Worm (Caenorhabditis elegans) whole organism, L1 larva: ENCODE data around the gene B0464.6.

Source experiments
- C04F5.9 ChIP-seq: sonication (generic microtip); optimal IDR thresholded peaks from 2 replicates; lab custom pipeline; 2016; ENCODE audit warnings: missing genetic modification characterization, missing compliant biosample characterization
- C16A3.4 ChIP-seq: fragments of 150-350 bp; optimal IDR thresholded peaks from 2 replicates; lab custom pipeline; 2014; ENCODE audit warnings: missing biosample characterization, missing genetic modification characterization
- C34B4.2 ChIP-seq: sonication (generic microtip); optimal IDR thresholded peaks from 2 replicates; lab custom pipeline; 2017; ENCODE audit warnings: mild to moderate bottlenecking, missing genetic modification characterization, missing compliant biosample characterization
- Y116A8C.19 ChIP-seq: sonication (generic microtip); optimal IDR thresholded peaks from 2 replicates; lab custom pipeline; 2016; ENCODE audit warnings: missing compliant biosample characterization, missing genetic modification characterization, borderline replicate concordance
- aha-1 ChIP-seq: fragments of 150-350 bp; optimal IDR thresholded peaks from 2 replicates; lab custom pipeline; 2014; ENCODE audit warnings: missing biosample characterization, missing genetic modification characterization
- alr-1 ChIP-seq: fragments of 200-800 bp; sonication (Bioruptor generic); optimal IDR thresholded peaks from 2 replicates; lab custom pipeline; 2018; ENCODE audit warnings: borderline replicate concordance, mild to moderate bottlenecking, missing genetic modification characterization, missing compliant biosample characterization
- aly-2 ChIP-seq: fragments of 150-350 bp; optimal IDR thresholded peaks from 2 replicates; lab custom pipeline; 2014; ENCODE audit warnings: missing biosample characterization, missing genetic modification characterization
- blmp-1 ChIP-seq: fragments of 150-350 bp; optimal IDR thresholded peaks from 2 replicates; lab custom pipeline; 2014; ENCODE audit warnings: missing biosample characterization, missing genetic modification characterization
- ceh-8 ChIP-seq: fragments of 200-800 bp; sonication (Bioruptor generic); optimal IDR thresholded peaks from 2 replicates; lab custom pipeline; 2018; ENCODE audit warnings: mild to moderate bottlenecking, missing genetic modification characterization, moderate library complexity, missing compliant biosample characterization
- dpl-1 ChIP-seq, 3 experiments: fragments of 150-350 bp in 2 of 3; sonication (generic microtip) in 1 of 3; optimal IDR thresholded peaks; 2 replicates each; lab custom pipeline; 2014 to 2017; ENCODE audit warnings: missing biosample characterization in 3 of 3, missing genetic modification characterization in 3 of 3, missing genetic modification reagents in 3 of 3
- dsc-1 ChIP-seq: sonication (generic microtip); optimal IDR thresholded peaks from 2 replicates; lab custom pipeline; 2016; ENCODE audit warnings: mild to moderate bottlenecking, missing genetic modification characterization, missing compliant biosample characterization
- efl-3 ChIP-seq: fragments of 200-800 bp; sonication (Bioruptor generic); optimal IDR thresholded peaks from 2 replicates; lab custom pipeline; 2018; ENCODE audit warnings: mild to moderate bottlenecking, missing genetic modification characterization, missing compliant biosample characterization
- egl-13 ChIP-seq: sonication (generic microtip); optimal IDR thresholded peaks from 2 replicates; lab custom pipeline; 2016; ENCODE audit warnings: missing genotype, missing genetic modification reagents, missing genetic modification characterization, missing compliant biosample characterization
- elt-3 ChIP-seq, 6 experiments: fragments of 150-350 bp in 1 of 6; sonication (generic microtip); optimal IDR thresholded peaks; 2 replicates each; lab custom pipeline; 2017 to 2018; ENCODE audit warnings: missing biosample characterization in 6 of 6, missing genetic modification characterization in 6 of 6, inconsistent platforms in 1 of 6
- fkh-4 ChIP-seq: sonication (generic microtip); optimal IDR thresholded peaks from 2 replicates; lab custom pipeline; 2016; ENCODE audit warnings: missing compliant biosample characterization, missing genetic modification characterization, borderline replicate concordance
- fkh-8 ChIP-seq: sonication (generic microtip); optimal IDR thresholded peaks from 2 replicates; lab custom pipeline; 2016; ENCODE audit warnings: mild to moderate bottlenecking, missing genetic modification characterization, missing compliant biosample characterization
- fos-1 ChIP-seq: fragments of 150-350 bp; optimal IDR thresholded peaks from 2 replicates; lab custom pipeline; 2014; ENCODE audit warnings: missing biosample characterization, missing genetic modification characterization
- hlh-17 ChIP-seq: fragments of 200-800 bp; sonication (Bioruptor generic); optimal IDR thresholded peaks from 2 replicates; lab custom pipeline; 2018; ENCODE audit warnings: missing genetic modification characterization, mild to moderate bottlenecking, missing compliant biosample characterization, moderate library complexity, borderline replicate concordance
- jun-1 ChIP-seq: fragments of 150-350 bp; optimal IDR thresholded peaks from 2 replicates; lab custom pipeline; 2014; ENCODE audit warnings: missing biosample characterization, missing genetic modification reagents, missing genetic modification characterization
- lsy-2 ChIP-seq, 2 experiments: fragments of 150-350 bp; optimal IDR thresholded peaks; 2 replicates each; lab custom pipeline; 2014; ENCODE audit warnings: missing biosample characterization in 2 of 2, missing genetic modification characterization in 2 of 2
- mab-9 ChIP-seq: fragments of 200-800 bp; sonication (Bioruptor generic); IDR thresholded peaks from 2 replicates; pipeline ENCODE4 v1.3.6; 2022; ENCODE audit warnings: missing genetic modification reagents, missing genetic modification characterization, missing compliant biosample characterization
- mef-2 ChIP-seq: fragments of 150-350 bp; optimal IDR thresholded peaks from 2 replicates; lab custom pipeline; 2014; ENCODE audit warnings: missing biosample characterization, missing genetic modification characterization
- nhr-11 ChIP-seq: fragments of 150-350 bp; optimal IDR thresholded peaks from 2 replicates; lab custom pipeline; 2014; ENCODE audit warnings: missing biosample characterization, missing genetic modification characterization
- nhr-20 ChIP-seq: sonication (generic microtip); optimal IDR thresholded peaks from 2 replicates; lab custom pipeline; 2016; ENCODE audit warnings: mild to moderate bottlenecking, missing genetic modification characterization, missing compliant biosample characterization
- nhr-28 ChIP-seq: fragments of 150-350 bp; optimal IDR thresholded peaks from 2 replicates; lab custom pipeline; 2014; ENCODE audit warnings: missing biosample characterization, missing genetic modification characterization
- nhr-47 ChIP-seq: sonication (generic microtip); optimal IDR thresholded peaks from 2 replicates; lab custom pipeline; 2016; ENCODE audit warnings: mild to moderate bottlenecking, missing genetic modification characterization, moderate library complexity, missing compliant biosample characterization
- nhr-71 ChIP-seq: sonication (generic microtip); optimal IDR thresholded peaks from 2 replicates; lab custom pipeline; 2016; ENCODE audit warnings: mild to moderate bottlenecking, missing genetic modification characterization, moderate library complexity, missing compliant biosample characterization
- nhr-84 ChIP-seq: sonication (generic microtip); optimal IDR thresholded peaks from 2 replicates; lab custom pipeline; 2017; ENCODE audit warnings: missing biosample characterization, missing genetic modification characterization
- nhr-85 ChIP-seq: sonication (generic microtip); peaks from one replicate; lab custom pipeline; 2016; ENCODE audit warnings: missing genetic modification characterization, inconsistent platforms, missing compliant biosample characterization
- pag-3 ChIP-seq: sonication (generic microtip); optimal IDR thresholded peaks from 2 replicates; lab custom pipeline; 2017; ENCODE audit warnings: missing genetic modification characterization, mild to moderate bottlenecking, missing compliant biosample characterization, antibody characterized with exemption, borderline replicate concordance; ENCODE audit not compliant: insufficient read depth
- pax-3 ChIP-seq: fragments of 200-800 bp; sonication (Bioruptor generic); optimal IDR thresholded peaks from 2 replicates; lab custom pipeline; 2018; ENCODE audit warnings: mild to moderate bottlenecking, missing genetic modification characterization, moderate library complexity, missing compliant biosample characterization
- rnt-1 ChIP-seq: sonication (generic microtip); optimal IDR thresholded peaks from 2 replicates; lab custom pipeline; 2016; ENCODE audit warnings: mild to moderate bottlenecking, missing genetic modification characterization, moderate library complexity, missing compliant biosample characterization
- snu-23 ChIP-seq: sonication (generic microtip); optimal IDR thresholded peaks from 2 replicates; lab custom pipeline; 2016; ENCODE audit warnings: missing genetic modification characterization, missing compliant biosample characterization
- sox-4 ChIP-seq: sonication (generic microtip); optimal IDR thresholded peaks from 2 replicates; lab custom pipeline; 2016; ENCODE audit warnings: missing genetic modification characterization, missing compliant biosample characterization
- sup-37 ChIP-seq: fragments of 200-800 bp; sonication (Bioruptor generic); optimal IDR thresholded peaks from 2 replicates; lab custom pipeline; 2018; ENCODE audit warnings: mild to moderate bottlenecking, missing genetic modification characterization, missing compliant biosample characterization
- unc-86 ChIP-seq: sonication (generic microtip); optimal IDR thresholded peaks from 2 replicates; lab custom pipeline; 2016; ENCODE audit warnings: missing genetic modification characterization, missing compliant biosample characterization
- unc-98 ChIP-seq: fragments of 200-800 bp; sonication (Bioruptor generic); IDR thresholded peaks from 2 replicates; pipeline ENCODE4 v1.3.6; 2022; ENCODE audit warnings: missing genetic modification characterization, missing compliant biosample characterization
- ztf-4 ChIP-seq: fragments of 150-350 bp; optimal IDR thresholded peaks from 2 replicates; lab custom pipeline; 2014; ENCODE audit warnings: missing biosample characterization, missing genetic modification characterization

Gene B0464.6

DNA sequence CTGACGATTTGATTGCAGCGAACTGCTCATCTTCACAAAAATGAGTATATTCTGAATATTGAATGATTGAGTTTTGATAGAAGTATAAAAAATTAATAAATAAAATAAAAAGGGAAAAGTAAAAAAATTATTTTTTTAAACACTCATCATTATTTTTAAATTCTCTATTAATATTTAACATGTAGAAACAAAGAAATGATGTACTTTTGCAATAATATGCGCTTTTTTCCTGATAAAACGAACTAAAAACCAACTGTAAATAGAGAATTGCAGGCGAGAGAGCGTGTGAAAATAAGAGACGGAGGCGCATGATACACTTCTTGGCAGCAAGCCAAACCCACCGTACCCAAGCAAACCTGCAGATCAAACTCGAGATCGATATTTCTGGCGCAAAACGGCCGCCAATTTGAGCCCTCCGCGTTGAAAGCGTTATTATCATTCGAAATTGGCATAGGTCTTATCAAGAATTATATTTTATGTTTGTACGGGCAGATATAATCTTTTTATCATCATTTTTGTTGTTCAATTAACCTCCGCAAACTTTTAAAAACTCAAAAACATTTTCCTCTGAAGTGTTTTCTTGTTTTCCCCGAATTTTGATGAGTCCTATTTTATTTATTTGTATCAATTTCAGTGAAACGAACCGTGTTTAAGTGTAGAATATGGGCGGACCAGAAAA, 9.6 kb downstream of the B0464.6 start, which contains the start of the genes rheb-1 and spk-1 (continued):
- peak; percentile 93 for TF ChIP-seq snu-23
- TF ChIP-seq unc-98 (GFP tag; lab: Robert Waterston, UW), result no peak
- TF ChIP-seq nhr-71 (tag; lab: Kevin White, UChicago), result peak; percentile 95
- TF ChIP-seq C34B4.2 (tag; lab: Kevin White, UChicago), result no peak
- peak; percentile 77 for TF ChIP-seq fos-1 (tag; lab: Kevin White, UChicago)
- TF ChIP-seq nhr-28, result no peak
- TF ChIP-seq nhr-85 (tag; lab: Kevin White, UChicago), result peak; percentile 92
- peak; percentile 14 for TF ChIP-seq ceh-8
- TF ChIP-seq fkh-8 (tag; lab: Kevin White, UChicago), result peak; percentile 94
- TF ChIP-seq lsy-2 (tag; optimal IDR thresholded peaks at IDR 0.05; lab: Kevin White, UChicago), result peak; percentile 99
- peak; percentile 76 for TF ChIP-seq ztf-4 (tag; lab: Kevin White, UChicago)
- TF ChIP-seq jun-1 (tag; lab: Kevin White, UChicago), result peak; percentile 86
- peak; percentile 8 for TF ChIP-seq sox-4
- TF ChIP-seq mab-9 (GFP tag; lab: Robert Waterston, UW), result peak; percentile 60
- peak; percentile 82 for TF ChIP-seq egl-13 (tag; lab: Kevin White, UChicago)
- peak; percentile 79 for TF ChIP-seq mef-2 (tag; lab: Kevin White, UChicago)
- peak; percentile 32 for TF ChIP-seq fkh-4 (tag; lab: Kevin White, UChicago)
- peak; percentile 63 to 76 (median 75) for TF ChIP-seq dpl-1 (GFP tag; optimal IDR thresholded peaks at IDR 0.05; lab: Kevin White, UChicago)
- TF ChIP-seq pax-3 (tag; lab: Kevin White, UChicago), result peak; percentile 82
- peak; percentile 84 for TF ChIP-seq C16A3.4 (tag; lab: Kevin White, UChicago)
- TF ChIP-seq nhr-84, result no peak
- TF ChIP-seq efl-3 (GFP tag; lab: Kevin White, UChicago), result no peak
- TF ChIP-seq sup-37 (GFP tag; lab: Kevin White, UChicago), result peak; percentile 57
- no peak for TF ChIP-seq hlh-17 (GFP tag; lab: Kevin White, UChicago)
- peak; percentile 90 for TF ChIP-seq nhr-47 (tag; lab: Kevin White, UChicago)
- TF ChIP-seq elt-3 (tag; optimal IDR thresholded peaks at IDR 0.05; lab: Kevin White, UChicago), result peak in 3 of 6 experiments; percentile 54 to 62 (median 59)
- no peak for TF ChIP-seq aly-2 (tag; lab: Kevin White, UChicago)
- TF ChIP-seq aha-1 (tag; lab: Kevin White, UChicago), result peak; percentile 11
- no peak for TF ChIP-seq pag-3 (tag; lab: Kevin White, UChicago)
- peak; percentile 82 for TF ChIP-seq unc-86
- TF ChIP-seq, all 84 proteins: peak for 60

DNA sequence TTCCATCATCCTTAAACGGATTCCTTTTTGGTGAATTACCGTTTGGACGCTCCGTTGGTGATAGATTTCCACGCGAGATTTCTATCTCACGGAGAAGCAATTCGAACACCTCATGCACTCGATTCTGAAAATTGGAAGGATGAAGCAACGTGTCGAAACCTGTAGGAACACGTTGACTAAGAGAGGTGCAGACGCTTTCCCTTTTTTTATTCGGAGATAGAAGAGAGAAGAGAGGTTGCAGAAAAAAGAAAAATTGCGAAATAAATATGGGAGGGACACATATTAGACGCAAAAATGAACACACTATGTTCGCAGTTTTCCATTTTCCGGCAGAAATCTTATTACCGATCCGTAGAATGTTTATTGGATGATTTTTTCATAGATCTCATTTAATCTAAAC, 11.0 kb downstream of the B0464.6 start:
- TF ChIP-seq nhr-20 (tag; lab: Kevin White, UChicago), result no peak
- no peak for TF ChIP-seq nhr-71 (tag; lab: Kevin White, UChicago)
- no peak for TF ChIP-seq rnt-1 (tag; lab: Kevin White, UChicago)
- TF ChIP-seq blmp-1, result peak; percentile 68

DNA sequence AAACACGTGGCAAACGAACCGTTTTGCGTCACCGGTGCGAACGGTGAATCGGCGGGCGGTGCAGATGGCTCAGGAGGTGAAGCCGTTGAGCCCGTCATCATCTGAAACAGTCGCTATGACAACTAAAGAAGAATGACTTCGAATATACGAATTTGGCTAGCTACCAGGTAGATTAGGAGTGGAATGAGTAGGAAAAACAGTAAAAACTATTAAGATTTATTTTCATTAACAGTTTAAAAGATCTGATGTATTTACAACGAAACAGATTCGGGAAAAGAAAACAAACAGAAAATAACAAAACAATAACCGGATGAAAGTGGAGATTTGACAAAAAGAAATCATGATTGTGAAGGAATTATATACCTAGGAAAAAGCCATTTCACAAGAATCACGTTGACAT, 11.8 kb downstream of the B0464.6 start, which contains the start of gene F54C8.7:
Gene F54C8.7 (minus strand): TSS at position 101 of the 400 bp plus-strand sequence.
- TF ChIP-seq sox-4 (no peak), alr-1 (tag; lab: Kevin White, UChicago) (no peak), nhr-47 (tag; lab: Kevin White, UChicago) (no peak), dsc-1 (no peak), nhr-11 (tag; lab: Kevin White, UChicago) (no peak), Y116A8C.19 (tag; lab: Kevin White, UChicago) (no peak), aha-1 (tag; lab: Kevin White, UChicago) (no peak), C04F5.9 (tag; lab: Kevin White, UChicago) (no peak), hlh-17 (GFP tag; lab: Kevin White, UChicago) (no peak)
- TF ChIP-seq, all 84 proteins: peak for 0
